Fruit fly (Drosophila melanogaster) whole organism, embryonic: ENCODE data around the gene rut.

Experiments
- ATbp ChIP-seq: fragments of 200-800 bp; sonication (Bioruptor generic); optimal IDR thresholded peaks from 2 replicates; lab custom pipeline; 2017; ENCODE audit warnings: missing biosample characterization, mild to moderate bottlenecking, missing genetic modification characterization, missing genetic modification reagents
- Antp ChIP-seq: fragments of 200-800 bp; sonication (Bioruptor generic); optimal IDR thresholded peaks from 3 replicates; lab custom pipeline; 2016; ENCODE audit warnings: missing biosample characterization, missing genetic modification characterization
- Awh ChIP-seq: fragments of 200-800 bp; sonication (Bioruptor generic); IDR thresholded peaks from 2 replicates; pipeline ENCODE4, ENCODE4 v1.3.6; 2022; ENCODE audit warnings: missing biosample characterization, missing genetic modification characterization
- CG11560 ChIP-seq: fragments of 200-800 bp; sonication (Bioruptor generic); IDR thresholded peaks from 3 replicates; pipeline ENCODE4 v1.3.6; 2022; ENCODE audit warnings: missing biosample characterization, missing genetic modification characterization
- CG13775 ChIP-seq: fragments of 200-800 bp; sonication (Bioruptor generic); optimal IDR thresholded peaks from 3 replicates; lab custom pipeline; 2017; ENCODE audit warnings: missing biosample characterization, mild to moderate bottlenecking, missing genetic modification characterization
- CG15269 ChIP-seq: fragments of 200-800 bp; sonication (Bioruptor generic); optimal IDR thresholded peaks from 2 replicates; lab custom pipeline; 2018; ENCODE audit warnings: missing biosample characterization, mild to moderate bottlenecking, missing genetic modification characterization, moderate library complexity
- CG16779 ChIP-seq: fragments of 200-800 bp; sonication (Bioruptor generic); IDR thresholded peaks from 2 replicates; pipeline ENCODE4 v1.3.6; 2022; ENCODE audit warnings: missing biosample characterization, missing genetic modification characterization
- CG17328 ChIP-seq: fragments of 200-800 bp; sonication (Bioruptor generic); IDR thresholded peaks from 2 replicates; pipeline ENCODE4 v1.3.6; 2022; ENCODE audit warnings: missing biosample characterization, missing genetic modification characterization
- CG17359 ChIP-seq: fragments of 200-800 bp; sonication (Bioruptor generic); optimal IDR thresholded peaks from 3 replicates; lab custom pipeline; 2018; ENCODE audit warnings: missing biosample characterization, mild to moderate bottlenecking, missing genetic modification characterization, moderate library complexity
- CG2678 ChIP-seq: fragments of 200-800 bp; sonication (Bioruptor generic); optimal IDR thresholded peaks from 3 replicates; lab custom pipeline; 2019; ENCODE audit warnings: missing biosample characterization, mild to moderate bottlenecking, missing genetic modification characterization, moderate library complexity
- CG3726 ChIP-seq: fragments of 200-800 bp; sonication (Bioruptor generic); IDR thresholded peaks from 3 replicates; pipeline ENCODE4, ENCODE4 v1.3.6; 2022; ENCODE audit warnings: missing biosample characterization, missing genetic modification characterization
- CG4360 ChIP-seq: fragments of 200-800 bp; sonication (Bioruptor generic); IDR thresholded peaks from 2 replicates; pipeline ENCODE4 v1.3.6; 2022; ENCODE audit warnings: missing biosample characterization, missing genetic modification characterization
- CG4617 ChIP-seq: fragments of 200-800 bp; sonication (Bioruptor generic); optimal IDR thresholded peaks from 3 replicates; lab custom pipeline; 2016; ENCODE audit warnings: missing biosample characterization, missing genetic modification characterization, borderline replicate concordance
- CG5180 ChIP-seq: fragments of 200-800 bp; sonication (Bioruptor generic); optimal IDR thresholded peaks from 3 replicates; lab custom pipeline; 2017; ENCODE audit warnings: missing biosample characterization, missing genetic modification characterization, mild to moderate bottlenecking, moderate library complexity, missing genetic modification reagents
- CG5953 ChIP-seq: fragments of 200-800 bp; sonication (Bioruptor generic); IDR thresholded peaks from 2 replicates; pipeline ENCODE4 v1.3.6; 2022; ENCODE audit warnings: missing biosample characterization, missing genetic modification characterization
- CG7357 ChIP-seq: fragments of 200-800 bp; sonication (Bioruptor generic); IDR thresholded peaks from 3 replicates; pipeline ENCODE4 v1.3.6; 2022; ENCODE audit warnings: missing biosample characterization, missing genetic modification characterization
- CG8944 ChIP-seq: fragments of 200-800 bp; sonication (Bioruptor generic); optimal IDR thresholded peaks from 3 replicates; lab custom pipeline; 2016; ENCODE audit warnings: missing biosample characterization, missing genetic modification characterization
- Deaf1 ChIP-seq: fragments of 200-800 bp; optimal IDR thresholded peaks from 3 replicates; lab custom pipeline; 2019; ENCODE audit warnings: missing biosample characterization, mild to moderate bottlenecking, missing genetic modification characterization, moderate library complexity
- Dp ChIP-seq: fragments of 200-800 bp; sonication (Bioruptor generic); optimal IDR thresholded peaks from 2 replicates; lab custom pipeline; 2018; ENCODE audit warnings: missing biosample characterization, mild to moderate bottlenecking, missing genetic modification characterization, moderate library complexity
- H15 ChIP-seq: fragments of 200-800 bp; sonication (Bioruptor generic); IDR thresholded peaks from 3 replicates; pipeline ENCODE4 v1.3.6; 2022; ENCODE audit warnings: missing biosample characterization, missing genetic modification characterization
- HLH3B ChIP-seq: fragments of 200-800 bp; sonication (Bioruptor generic); IDR thresholded peaks from 2 replicates; pipeline ENCODE4 v1.3.6; 2022; ENCODE audit warnings: missing biosample characterization, missing genetic modification characterization
- Hr78 ChIP-seq, 2 experiments: fragments of 200-800 bp in 1 of 2; fragments of >200 bp in 1 of 2; sonication (Bioruptor generic) in 1 of 2; optimal IDR thresholded peaks; 2 replicates each; lab custom pipeline; 2017 to 2019; ENCODE audit warnings: missing biosample characterization in 2 of 2, missing genetic modification characterization in 2 of 2, mild to moderate bottlenecking in 1 of 2, moderate library complexity in 1 of 2
- Med ChIP-seq: fragments of 200-800 bp; sonication (Bioruptor generic); peaks from one replicate; lab custom pipeline; 2016; ENCODE audit warnings: missing biosample characterization, missing genetic modification characterization, mild to moderate bottlenecking, inconsistent platforms, moderate library complexity
- Neu2 ChIP-seq: fragments of 200-800 bp; sonication (Bioruptor generic); optimal IDR thresholded peaks from 3 replicates; lab custom pipeline; 2016; ENCODE audit warnings: missing biosample characterization, missing genetic modification characterization, borderline replicate concordance
- Sry-δ ChIP-seq: fragments of 200-800 bp; sonication (Bioruptor generic); optimal IDR thresholded peaks from 2 replicates; lab custom pipeline; 2016; ENCODE audit warnings: missing biosample characterization, missing genetic modification characterization
- bigmax ChIP-seq: fragments of 200-800 bp; sonication (Bioruptor generic); optimal IDR thresholded peaks from 2 replicates; lab custom pipeline; 2018; ENCODE audit warnings: missing biosample characterization, mild to moderate bottlenecking, missing genetic modification characterization
- cg ChIP-seq: fragments of 200-800 bp; sonication (Bioruptor generic); optimal IDR thresholded peaks from 3 replicates; lab custom pipeline; 2019; ENCODE audit warnings: missing biosample characterization, mild to moderate bottlenecking, missing genetic modification characterization, moderate library complexity
- chn ChIP-seq: fragments of 200-800 bp; sonication (Bioruptor generic); optimal IDR thresholded peaks from 2 replicates; lab custom pipeline; 2016; ENCODE audit warnings: missing biosample characterization, missing genetic modification characterization
- fd102C ChIP-seq: fragments of 200-800 bp; sonication (Bioruptor generic); optimal IDR thresholded peaks from 2 replicates; lab custom pipeline; 2018; ENCODE audit warnings: missing biosample characterization, mild to moderate bottlenecking, missing genetic modification characterization, moderate library complexity
- fd96Cb ChIP-seq: fragments of 200-800 bp; sonication (Bioruptor generic); optimal IDR thresholded peaks from 2 replicates; lab custom pipeline; 2018; ENCODE audit warnings: missing biosample characterization, mild to moderate bottlenecking, missing genetic modification characterization, moderate library complexity
- grau ChIP-seq: fragments of 200-800 bp; optimal IDR thresholded peaks from 3 replicates; lab custom pipeline; 2019; ENCODE audit warnings: missing biosample characterization, mild to moderate bottlenecking, missing genetic modification characterization, moderate library complexity
- ken ChIP-seq: fragments of 200-800 bp; sonication (Bioruptor generic); IDR thresholded peaks from 3 replicates; pipeline ENCODE4 v1.3.6; 2022; ENCODE audit warnings: missing biosample characterization, missing genetic modification characterization
- p53 ChIP-seq: fragments of 200-800 bp; sonication (Bioruptor generic); optimal IDR thresholded peaks from 2 replicates; lab custom pipeline; 2016; ENCODE audit warnings: missing biosample characterization, missing genetic modification characterization
- pan ChIP-seq, 4 experiments: fragments of >200 bp in 3 of 4; fragments of 200-800 bp in 1 of 4; sonication (Bioruptor generic) in 1 of 4; optimal IDR thresholded peaks in 3 of 4; IDR thresholded peaks in 1 of 4; 2 replicates each; pipeline versions ENCODE4 v1.3.6 to Lab custom; 2017 to 2022; ENCODE audit warnings: missing biosample characterization in 2 of 4, missing genetic modification characterization in 2 of 4, mixed read lengths in 1 of 4
- pho ChIP-seq: fragments of 200-800 bp; sonication (Bioruptor generic); optimal IDR thresholded peaks from 2 replicates; lab custom pipeline; 2016; ENCODE audit warnings: missing biosample characterization, missing genetic modification characterization
- so ChIP-seq: fragments of 200-800 bp; sonication (Bioruptor generic); IDR thresholded peaks from 3 replicates; pipeline ENCODE4 v1.3.6; 2022; ENCODE audit warnings: missing biosample characterization, missing genetic modification characterization
- sob ChIP-seq: fragments of 200-800 bp; sonication (Bioruptor generic); IDR thresholded peaks from 2 replicates; pipeline ENCODE4 v1.3.6; 2022; ENCODE audit warnings: missing biosample characterization, missing genetic modification characterization
- ttk ChIP-seq: fragments of 200-800 bp; sonication (Bioruptor generic); IDR thresholded peaks from 2 replicates; pipeline ENCODE4 v2.1.2; 2022; ENCODE audit warnings: missing biosample characterization, missing genetic modification characterization
- vvl ChIP-seq: fragments of 200-800 bp; sonication (Bioruptor generic); IDR thresholded peaks from 2 replicates; pipeline ENCODE4 v1.3.6; 2022; ENCODE audit warnings: missing biosample characterization, missing genetic modification characterization
- zfh1 ChIP-seq: fragments of 200-800 bp; sonication (Bioruptor generic); IDR thresholded peaks from 3 replicates; pipeline ENCODE4 v1.3.6; 2022; ENCODE audit warnings: missing biosample characterization, missing genetic modification characterization

rut gene

dm6 chrX:14765737-14766253 is 60.1 kb downstream of the rut start, which contains the start of gene CG15890 (continued):
- no peak for TF ChIP-seq Antp (GFP tag; lab: Kevin White, UChicago)
- TF ChIP-seq CG17328 (GFP tag; lab: Robert Waterston, UW): no peak
- TF ChIP-seq CG5953: no peak
- peak; percentile 61 for TF ChIP-seq fd96Cb (tag; lab: Kevin White, UChicago)
- TF ChIP-seq fd102C (GFP tag; lab: Kevin White, UChicago): no peak
- no peak for TF ChIP-seq CG7357 (GFP tag; lab: Robert Waterston, UW)
- no peak for TF ChIP-seq H15 (GFP tag; lab: Robert Waterston, UW)
- TF ChIP-seq CG15269 (tag; lab: Kevin White, UChicago): peak; percentile 73
- TF ChIP-seq chn (GFP tag; lab: Kevin White, UChicago): peak; percentile 36
- TF ChIP-seq CG8944 (GFP tag; lab: Kevin White, UChicago): no peak
- TF ChIP-seq CG3726: no peak
- no peak for TF ChIP-seq bigmax (GFP tag; lab: Kevin White, UChicago)
- TF ChIP-seq CG13775 (GFP tag; lab: Kevin White, UChicago): peak; percentile 58
- TF ChIP-seq ttk: peak; percentile 42; the same call in 1 of the 2 replicates
- TF ChIP-seq vvl (GFP tag; lab: Robert Waterston, UW): no peak
- TF ChIP-seq Sry-δ (GFP tag; lab: Kevin White, UChicago): no peak
- no peak for TF ChIP-seq CG11560 (tag; lab: Robert Waterston, UW)
- peak; percentile 25; the same call in 1 of the 2 replicates for TF ChIP-seq sob
- TF ChIP-seq so: 0 out of 3 replicates have a peak, but pooled peaks have one; percentile 13
- TF ChIP-seq CG17359 (tag; lab: Kevin White, UChicago): peak; percentile 53
- TF ChIP-seq Neu2 (GFP tag; lab: Kevin White, UChicago): no peak
- TF ChIP-seq CG4360 (GFP tag; lab: Robert Waterston, UW): no peak
- no peak for TF ChIP-seq Dp (GFP tag; lab: Kevin White, UChicago)
- peak; percentile 26 for TF ChIP-seq CG5180 (GFP tag; lab: Kevin White, UChicago)
- peak; percentile 73 for TF ChIP-seq CG2678
- no peak for TF ChIP-seq HLH3B (GFP tag; lab: Robert Waterston, UW)
- peak; percentile 64 for TF ChIP-seq ATbp (GFP tag; lab: Kevin White, UChicago)
- peak; percentile 6 for TF ChIP-seq pho (GFP tag; lab: Kevin White, UChicago)
- no peak for TF ChIP-seq CG4617 (GFP tag; lab: Kevin White, UChicago)
- TF ChIP-seq Deaf1 (tag; lab: Kevin White, UChicago): peak; percentile 76
- no peak for TF ChIP-seq pan (optimal IDR thresholded peaks at IDR 0.05; lab: Kevin White, UChicago)
- TF ChIP-seq pan (GFP tag; optimal IDR thresholded peaks at IDR 0.05 in 1 of 2, IDR thresholded peaks at IDR 0.05 in 1 of 2): peak in 1 of 2 experiments; percentile 23
- TF ChIP-seq CG16779 (GFP tag; lab: Robert Waterston, UW): no peak
- no peak for TF ChIP-seq p53 (GFP tag; lab: Kevin White, UChicago)

- TF ChIP-seq Awh (0 out of 2 replicates have a peak, but pooled peaks have one; percentile 18), Hr78 (GFP tag; optimal IDR thresholded peaks at IDR 0.05; lab: Kevin White, UChicago) (no peak), zfh1 (no peak), cg (GFP tag; lab: Kevin White, UChicago) (peak; percentile 53), vvl (GFP tag; lab: Robert Waterston, UW) (peak; percentile 47; the same call in 1 of the 2 replicates), Med (GFP tag; lab: Kevin White, UChicago) (peak; percentile 29), ken (no peak), grau (tag; lab: Kevin White, UChicago) (no peak)
Observed at dm6 chrX:14765024-14765423, 60.8 kb downstream of the rut start.
